Worm (Caenorhabditis elegans) whole organism, L2 larva: ENCODE data around the gene sra-35.
A peak's percentile ranks its signal among the peaks of the same experiment; 100 is the strongest.

ENCODE experiments used
- C34F6.9 ChIP-seq: fragments of 150-350 bp; optimal IDR thresholded peaks from 2 replicates; lab custom pipeline; 2014; ENCODE audit warnings: missing biosample characterization, missing genetic modification characterization
- R02D3.7 ChIP-seq: fragments of 150-350 bp; optimal IDR thresholded peaks from 2 replicates; lab custom pipeline; 2014; ENCODE audit warnings: missing biosample characterization, missing genetic modification characterization
- Y55F3AM.14 ChIP-seq: fragments of 200-800 bp; sonication (Bioruptor generic); optimal IDR thresholded peaks from 2 replicates; lab custom pipeline; 2018; ENCODE audit warnings: mild to moderate bottlenecking, missing genetic modification characterization, missing compliant biosample characterization
- alr-1 ChIP-seq: fragments of 150-350 bp; optimal IDR thresholded peaks from 2 replicates; lab custom pipeline; 2014; ENCODE audit warnings: missing biosample characterization, missing genetic modification characterization
- aly-2 ChIP-seq: fragments of 150-350 bp; optimal IDR thresholded peaks from 2 replicates; lab custom pipeline; 2014; ENCODE audit warnings: missing biosample characterization, missing genetic modification characterization
- ama-1 ChIP-seq: fragments of 150-350 bp; optimal IDR thresholded peaks from 2 replicates; lab custom pipeline; 2018; ENCODE audit warnings: inconsistent platforms
- blmp-1 ChIP-seq: sonication (generic microtip); optimal IDR thresholded peaks from 2 replicates; lab custom pipeline; 2017; ENCODE audit warnings: missing genetic modification characterization, mild to moderate bottlenecking, missing compliant biosample characterization, antibody characterized with exemption, moderate library complexity; ENCODE audit not compliant: insufficient read depth
- ceh-16 ChIP-seq: fragments of 150-350 bp; optimal IDR thresholded peaks from 2 replicates; lab custom pipeline; 2014; ENCODE audit warnings: missing biosample characterization, missing genetic modification characterization
- egl-27 ChIP-seq: sonication (generic microtip); optimal IDR thresholded peaks from 3 replicates; lab custom pipeline; 2017; ENCODE audit warnings: missing biosample characterization, missing genetic modification reagents, missing genetic modification characterization
- elt-1 ChIP-seq: fragments of 150-350 bp; optimal IDR thresholded peaks from 2 replicates; lab custom pipeline; 2014; ENCODE audit warnings: missing biosample characterization, missing genetic modification characterization
- fos-1 ChIP-seq: fragments of 150-350 bp; optimal IDR thresholded peaks from 2 replicates; lab custom pipeline; 2014; ENCODE audit warnings: missing biosample characterization, missing genetic modification characterization
- gmeb-1 ChIP-seq: fragments of 150-350 bp; optimal IDR thresholded peaks from 2 replicates; lab custom pipeline; 2014; ENCODE audit warnings: missing biosample characterization, missing genetic modification characterization
- lin-11 ChIP-seq: fragments of 150-350 bp; sonication (generic microtip); optimal IDR thresholded peaks from 2 replicates; lab custom pipeline; 2014; ENCODE audit warnings: missing biosample characterization, missing genetic modification characterization, inconsistent platforms, mixed read lengths
- lin-13 ChIP-seq: fragments of 150-350 bp; optimal IDR thresholded peaks from 2 replicates; lab custom pipeline; 2014; ENCODE audit warnings: missing biosample characterization, missing genetic modification reagents, missing genetic modification characterization
- lin-39 ChIP-seq: fragments of 150-350 bp; optimal IDR thresholded peaks from 2 replicates; lab custom pipeline; 2014; ENCODE audit warnings: missing biosample characterization, missing genetic modification reagents, missing genetic modification characterization
- lsy-2 ChIP-seq, 2 experiments: fragments of 150-350 bp in 1 of 2; sonication (generic microtip) in 1 of 2; optimal IDR thresholded peaks; 2 replicates each; lab custom pipeline; 2014 to 2017; ENCODE audit warnings: missing biosample characterization in 2 of 2, missing genetic modification characterization in 2 of 2
- mab-5 ChIP-seq: fragments of 150-350 bp; optimal IDR thresholded peaks from 2 replicates; lab custom pipeline; 2014; ENCODE audit warnings: missing biosample characterization, missing genetic modification characterization
- mbf-1 ChIP-seq: sonication (generic microtip); optimal IDR thresholded peaks from 2 replicates; lab custom pipeline; 2017; ENCODE audit warnings: missing biosample characterization, missing genetic modification characterization
- mdl-1 ChIP-seq, 2 experiments: fragments of 150-350 bp in 1 of 2; sonication (generic microtip) in 1 of 2; optimal IDR thresholded peaks; 2 replicates each; lab custom pipeline; 2017; ENCODE audit warnings: missing biosample characterization in 2 of 2, missing genetic modification characterization in 2 of 2
- nhr-10 ChIP-seq: sonication (generic microtip); optimal IDR thresholded peaks from 2 replicates; lab custom pipeline; 2017; ENCODE audit warnings: missing biosample characterization, missing genetic modification characterization
- nhr-129 ChIP-seq: fragments of 150-350 bp; optimal IDR thresholded peaks from 2 replicates; lab custom pipeline; 2014; ENCODE audit warnings: missing biosample characterization, missing genetic modification characterization
- nhr-21 ChIP-seq: fragments of 150-350 bp; optimal IDR thresholded peaks from 2 replicates; lab custom pipeline; 2014; ENCODE audit warnings: missing biosample characterization, missing genetic modification characterization
- nhr-23 ChIP-seq: fragments of 150-350 bp; optimal IDR thresholded peaks from 2 replicates; lab custom pipeline; 2014; ENCODE audit warnings: missing biosample characterization, missing genetic modification reagents, missing genetic modification characterization
- nhr-237 ChIP-seq: fragments of 150-350 bp; optimal IDR thresholded peaks from 2 replicates; lab custom pipeline; 2014; ENCODE audit warnings: missing biosample characterization, missing genetic modification characterization
- nhr-25 ChIP-seq: fragments of 150-350 bp; sonication (generic microtip); optimal IDR thresholded peaks from 3 replicates; lab custom pipeline; 2014; ENCODE audit warnings: missing biosample characterization, missing genetic modification characterization
- nhr-77 ChIP-seq: fragments of 150-350 bp; optimal IDR thresholded peaks from 2 replicates; lab custom pipeline; 2014; ENCODE audit warnings: missing biosample characterization, missing genetic modification characterization
- peb-1 ChIP-seq: fragments of 150-350 bp; optimal IDR thresholded peaks from 2 replicates; lab custom pipeline; 2014; ENCODE audit warnings: missing biosample characterization, missing genetic modification characterization
- skn-1 ChIP-seq: sonication (generic microtip); optimal IDR thresholded peaks from 2 replicates; lab custom pipeline; 2017; ENCODE audit warnings: missing biosample characterization, missing genetic modification characterization
- sma-3 ChIP-seq: sonication (generic microtip); optimal IDR thresholded peaks from 2 replicates; lab custom pipeline; 2016; ENCODE audit warnings: missing genetic modification reagents, missing genetic modification characterization, missing compliant biosample characterization
- sma-9 ChIP-seq, 2 experiments: fragments of 150-350 bp in 1 of 2; sonication (generic microtip) in 1 of 2; optimal IDR thresholded peaks; 2 replicates each; lab custom pipeline; 2014 to 2016; ENCODE audit warnings: missing genetic modification characterization in 2 of 2, mild to moderate bottlenecking in 1 of 2, missing biosample characterization in 1 of 2, missing compliant biosample characterization in 1 of 2, missing genetic modification reagents in 1 of 2, moderate library complexity in 1 of 2
- unc-55 ChIP-seq: fragments of 150-350 bp; sonication (generic microtip); optimal IDR thresholded peaks from 3 replicates; lab custom pipeline; 2014; ENCODE audit warnings: missing biosample characterization, missing genetic modification reagents, missing genetic modification characterization
- unc-62 ChIP-seq: fragments of 150-350 bp; optimal IDR thresholded peaks from 2 replicates; lab custom pipeline; 2014; ENCODE audit warnings: missing biosample characterization, missing genetic modification reagents, missing genetic modification characterization
- zag-1 ChIP-seq: fragments of 150-350 bp; optimal IDR thresholded peaks from 2 replicates; lab custom pipeline; 2014; ENCODE audit warnings: missing biosample characterization, missing genetic modification characterization
- ztf-1 ChIP-seq: fragments of 200-800 bp; sonication (Bioruptor generic); conservative IDR thresholded peaks from 2 replicates; pipeline ENCODE4 v1.3.6; 2022; ENCODE audit warnings: missing genetic modification characterization, missing compliant biosample characterization
- ztf-4 ChIP-seq: fragments of 150-350 bp; optimal IDR thresholded peaks from 2 replicates; lab custom pipeline; 2014; ENCODE audit warnings: missing biosample characterization, missing genetic modification characterization

The sra-35 gene

ce11 chrII:4562503-4563000 lies 34.9 kb upstream of the sra-35 start, which contains the start of gene dao-2:
TSS of gene dao-2 (plus strand) at chrII:4562950.
- TF ChIP-seq ztf-4 (tag; lab: Kevin White, UChicago) (no peak), nhr-21 (tag; lab: Kevin White, UChicago) (peak; percentile 60), skn-1 (tag; lab: Kevin White, UChicago) (no peak), egl-27 (no peak), unc-62 (GFP tag; lab: Kevin White, UChicago) (no peak), nhr-25 (tag; lab: Kevin White, UChicago) (no peak), alr-1 (tag; lab: Kevin White, UChicago) (no peak), ceh-16 (tag; lab: Kevin White, UChicago) (no peak), lin-13 (no peak), nhr-10 (no peak), sma-9 (GFP tag; optimal IDR thresholded peaks at IDR 0.05; lab: Kevin White, UChicago) (peak; percentile 2), sma-9 (tag; optimal IDR thresholded peaks at IDR 0.05; lab: Kevin White, UChicago) (no peak), nhr-237 (tag; lab: Kevin White, UChicago) (no peak), C34F6.9 (no peak), sma-3 (GFP tag; lab: Kevin White, UChicago) (peak; percentile 33), blmp-1 (no peak), mab-5 (tag; lab: Kevin White, UChicago) (no peak), lsy-2 (tag; optimal IDR thresholded peaks at IDR 0.05; lab: Kevin White, UChicago) (peak in 1 of 2 experiments; percentile 5)
- TF ChIP-seq, all 48 proteins: peak for 4

- TF ChIP-seq lin-39 (tag; lab: Kevin White, UChicago) (no peak), nhr-21 (tag; lab: Kevin White, UChicago) (peak; percentile 37)
Observed at ce11 chrII:4560068-4560467, 32.4 kb upstream of the sra-35 start, which contains the start of gene M03A1.8. TSS of gene M03A1.8 (plus strand) at chrII:4560336.

ce11 chrII:4557487-4557886 lies 29.8 kb upstream of the sra-35 start, which contains the start of gene M03A1.3:
TSS of gene M03A1.3 (plus strand) at chrII:4557787.
- TF ChIP-seq Y55F3AM.14 (no peak), peb-1 (no peak), R02D3.7 (tag; lab: Kevin White, UChicago) (no peak), aly-2 (tag; lab: Kevin White, UChicago) (no peak), zag-1 (tag; lab: Kevin White, UChicago) (no peak), nhr-237 (tag; lab: Kevin White, UChicago) (no peak), unc-55 (GFP tag; lab: Kevin White, UChicago) (no peak), unc-62 (GFP tag; lab: Kevin White, UChicago) (no peak), lin-11 (tag; lab: Kevin White, UChicago) (no peak), gmeb-1 (no peak), ztf-1 (GFP tag; lab: Robert Waterston, UW) (no peak), mbf-1 (tag; lab: Kevin White, UChicago) (no peak), fos-1 (tag; lab: Kevin White, UChicago) (no peak), lin-13 (no peak), blmp-1 (no peak)
- TF ChIP-seq, all 48 proteins: peak for 0

ce11 chrII:4552088-4552487 lies 24.4 kb upstream of the sra-35 start:
- TF ChIP-seq sma-9 (GFP tag; optimal IDR thresholded peaks at IDR 0.05; lab: Kevin White, UChicago), result peak; percentile 69
- no peak for TF ChIP-seq sma-9 (tag; optimal IDR thresholded peaks at IDR 0.05; lab: Kevin White, UChicago)
- no peak for TF ChIP-seq elt-1 (tag; lab: Kevin White, UChicago)
- TF ChIP-seq lsy-2 (tag; optimal IDR thresholded peaks at IDR 0.05; lab: Kevin White, UChicago), result no peak
- peak; percentile 37 for TF ChIP-seq sma-3 (GFP tag; lab: Kevin White, UChicago)
- TF ChIP-seq Y55F3AM.14, result no peak
- TF ChIP-seq mdl-1 (tag; optimal IDR thresholded peaks at IDR 0.05; lab: Kevin White, UChicago), result no peak
- no peak for TF ChIP-seq unc-62 (GFP tag; lab: Kevin White, UChicago)
- no peak for TF ChIP-seq nhr-21 (tag; lab: Kevin White, UChicago)
- TF ChIP-seq fos-1 (tag; lab: Kevin White, UChicago), result peak; percentile 75
- no peak for TF ChIP-seq peb-1
- TF ChIP-seq nhr-25 (tag; lab: Kevin White, UChicago), result peak; percentile 35
- no peak for TF ChIP-seq ceh-16 (tag; lab: Kevin White, UChicago)
- no peak for TF ChIP-seq nhr-23
- no peak for TF ChIP-seq aly-2 (tag; lab: Kevin White, UChicago)
- TF ChIP-seq alr-1 (tag; lab: Kevin White, UChicago), result no peak
- TF ChIP-seq mbf-1 (tag; lab: Kevin White, UChicago), result no peak
- TF ChIP-seq nhr-77, result no peak
- no peak for TF ChIP-seq ama-1 (lab: Kevin White, UChicago)
- no peak for TF ChIP-seq nhr-129 (tag; lab: Kevin White, UChicago)
